Worm (Caenorhabditis elegans): ENCODE data around the gene wrn-1.

Gene wrn-1

DNA sequence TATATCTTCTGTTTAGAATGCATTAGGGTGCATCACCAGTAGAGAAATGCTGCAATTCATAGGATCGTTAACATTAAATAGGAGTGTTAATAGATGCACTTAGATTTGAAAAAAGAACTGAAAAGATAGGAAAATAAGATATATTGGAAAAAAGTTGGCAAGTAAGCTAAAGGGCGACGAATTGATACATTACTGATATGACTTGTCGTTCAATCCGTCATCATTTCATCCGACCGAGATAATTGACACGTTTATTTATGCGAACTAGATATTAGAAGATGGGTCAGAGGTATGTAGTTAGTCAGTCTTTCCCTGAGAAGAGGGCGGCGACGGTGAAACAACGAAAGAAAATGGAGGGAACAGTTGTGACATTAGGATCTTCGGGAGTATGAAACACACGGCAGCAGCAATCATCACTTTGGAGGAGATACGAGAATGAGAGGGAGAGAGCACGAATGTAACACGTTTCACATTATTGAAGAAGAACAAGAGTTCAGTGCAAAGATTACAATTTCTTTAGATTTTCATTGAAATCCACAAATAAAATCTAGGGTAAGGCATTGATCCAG lies 9.9 kb upstream of the wrn-1 start, which contains the start of gene lron-15:
Gene lron-15, minus strand, starts transcription at position 51 of the 569 bp plus-strand sequence.
- TF ChIP-seq cebp-1 (GFP tag; IDR thresholded peaks at IDR 0.05) (no peak), cebp-1 (tag; optimal IDR thresholded peaks at IDR 0.05) (no peak), atf-7 (tag; optimal IDR thresholded peaks at IDR 0.05) (no peak), rcor-1 (GFP tag; IDR thresholded peaks at IDR 0.05) (no peak), snpc-1.1 (tag; optimal IDR thresholded peaks at IDR 0.05; ENCODE audit: insufficient read depth) (no peak), ceh-91 (GFP tag; IDR thresholded peaks at IDR 0.05) (no peak), lsy-27 (tag; optimal IDR thresholded peaks at IDR 0.05; ENCODE audit: borderline replicate concordance, insufficient read depth) (no peak), snpc-3.4 (tag; optimal IDR thresholded peaks at IDR 0.05) (no peak), mxl-1 (tag; optimal IDR thresholded peaks at IDR 0.05) (no peak), F10E7.11 (tag; optimal IDR thresholded peaks at IDR 0.05) (no peak), attf-3 (GFP tag; conservative IDR thresholded peaks at IDR 0.05) (no peak)

DNA sequence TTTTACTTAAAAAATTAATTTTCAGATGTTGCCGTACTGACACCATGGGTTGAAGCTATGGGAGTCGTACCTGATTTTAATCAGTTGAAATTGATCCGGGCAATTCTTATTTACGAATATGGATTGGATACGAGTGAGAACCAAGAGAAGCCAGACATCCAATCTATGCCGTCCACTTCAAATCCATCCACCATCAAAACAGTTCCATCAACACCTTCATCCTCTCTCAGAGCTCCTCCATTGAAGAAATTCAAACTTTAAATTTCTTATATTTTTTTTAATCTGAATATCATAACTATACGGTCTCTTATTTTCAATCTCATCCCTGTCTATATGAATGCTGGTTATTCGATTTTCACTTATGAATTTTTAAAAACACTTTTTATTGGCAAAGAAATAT lies 4.1 kb downstream of the wrn-1 start:
- no peak for TF ChIP-seq athp-1 (tag; optimal IDR thresholded peaks at IDR 0.05)
- peak; percentile 34; the same call in 1 of the 2 replicates for TF ChIP-seq lir-1 (GFP tag; conservative IDR thresholded peaks at IDR 0.05)
- no peak for TF ChIP-seq F22D6.2 (tag; optimal IDR thresholded peaks at IDR 0.05)
- 0 out of 2 replicates have a peak, but pooled peaks have one; percentile 18 for TF ChIP-seq dox-1 (GFP tag; IDR thresholded peaks at IDR 0.05)
- peak; percentile 75 for TF ChIP-seq ama-1 (optimal IDR thresholded peaks at IDR 0.05)
- no peak for TF ChIP-seq ama-1 (GFP tag; optimal IDR thresholded peaks at IDR 0.05)
- TF ChIP-seq F39B2.1 (GFP tag; IDR thresholded peaks at IDR 0.05), result no peak
- 0 out of 2 replicates have a peak, but pooled peaks have one; percentile 32 for TF ChIP-seq pbrm-1 (GFP tag; IDR thresholded peaks at IDR 0.05)
- no peak for TF ChIP-seq D2030.7 (GFP tag; IDR thresholded peaks at IDR 0.05)
- TF ChIP-seq K11D2.4 (GFP tag; IDR thresholded peaks at IDR 0.05), result 0 out of 2 replicates have a peak, but pooled peaks have one; percentile 41
- TF ChIP-seq tbp1 (GFP tag; optimal IDR thresholded peaks at IDR 0.05), result peak; percentile 10
- peak; percentile 64 for TF ChIP-seq repo-1 (tag; optimal IDR thresholded peaks at IDR 0.05)
- peak; percentile 60 for TF ChIP-seq ekl-4 (GFP tag; IDR thresholded peaks at IDR 0.05)
- peak; percentile 28 for TF ChIP-seq tlf-1 (GFP tag; optimal IDR thresholded peaks at IDR 0.05)
- peak; percentile 73 for TF ChIP-seq nfyb-1 (GFP tag; IDR thresholded peaks at IDR 0.05)
- TF ChIP-seq cebp-1 (GFP tag; IDR thresholded peaks at IDR 0.05), result 0 out of 2 replicates have a peak, but pooled peaks have one; percentile 29
- TF ChIP-seq cebp-1 (tag; optimal IDR thresholded peaks at IDR 0.05), result peak; percentile 59
- 0 out of 2 replicates have a peak, but pooled peaks have one; percentile 27 for TF ChIP-seq Y95B8A.8 (GFP tag; IDR thresholded peaks at IDR 0.05)
- TF ChIP-seq hmg-1.2 (GFP tag; IDR thresholded peaks at IDR 0.05), result peak; percentile 26; the same call in 1 of the 2 replicates
- TF ChIP-seq C17E4.6 (GFP tag; IDR thresholded peaks at IDR 0.05), result 0 out of 2 replicates have a peak, but pooled peaks have one; percentile 7
- no peak for TF ChIP-seq bed-1 (GFP tag; IDR thresholded peaks at IDR 0.05)
- peak; percentile 79 for TF ChIP-seq Y53G8AR.9 (GFP tag; conservative IDR thresholded peaks at IDR 0.05)
- peak; percentile 52 for TF ChIP-seq mel-28 (tag; optimal IDR thresholded peaks at IDR 0.05; ENCODE audit: borderline replicate concordance)
- no peak for TF ChIP-seq efl-1 (GFP tag; optimal IDR thresholded peaks at IDR 0.05)
- 0 out of 2 replicates have a peak, but pooled peaks have one; percentile 16 for TF ChIP-seq B0019.2 (GFP tag; conservative IDR thresholded peaks at IDR 0.05)

DNA sequence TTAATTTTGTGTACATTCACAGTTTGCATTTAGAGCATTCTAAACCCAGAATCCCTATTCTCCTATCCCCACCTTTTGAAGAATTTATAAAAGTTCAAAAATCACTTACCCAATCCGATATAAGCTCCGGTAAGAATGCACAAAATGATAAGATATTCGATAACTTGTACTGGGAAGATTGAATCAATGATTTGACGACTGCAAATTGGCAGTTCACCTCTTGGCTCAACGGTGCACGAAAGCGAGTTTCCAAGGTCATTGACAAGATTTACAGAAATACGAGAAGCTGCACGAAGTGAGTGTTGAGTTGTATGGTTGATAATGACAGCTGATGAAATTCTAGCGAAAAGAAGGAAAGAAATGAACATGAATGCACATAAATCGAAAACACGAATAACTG lies 5.5 kb downstream of the wrn-1 start:
- no peak for TF ChIP-seq zfh-2 (GFP tag; conservative IDR thresholded peaks at IDR 0.05)
- no peak for TF ChIP-seq F57A8.1 (GFP tag; optimal IDR thresholded peaks at IDR 0.05)
- no peak for TF ChIP-seq nhr-90 (tag; optimal IDR thresholded peaks at IDR 0.05)
- no peak for TF ChIP-seq snpc-4 (GFP tag; optimal IDR thresholded peaks at IDR 0.05)
- TF ChIP-seq snpc-4 (tag; optimal IDR thresholded peaks at IDR 0.05), result no peak
- no peak for TF ChIP-seq efl-1 (GFP tag; optimal IDR thresholded peaks at IDR 0.05)
- no peak for TF ChIP-seq lag-1 (GFP tag; IDR thresholded peaks at IDR 0.05)
- TF ChIP-seq B0035.1 (tag; optimal IDR thresholded peaks at IDR 0.05), result no peak
- TF ChIP-seq attf-3 (GFP tag; conservative IDR thresholded peaks at IDR 0.05), result no peak

All from whole organism, young adult.